Worm (Caenorhabditis elegans) whole organism, late embryonic: ENCODE measurements around the gene glrx-22.

Experiments used
- C08G9.2 ChIP-seq: sonication (generic microtip); optimal IDR thresholded peaks from 2 replicates; lab custom pipeline; 2016; ENCODE audit warnings: mild to moderate bottlenecking, missing genetic modification characterization, moderate library complexity, missing compliant biosample characterization
- C38D4.7 ChIP-seq: fragments of 200-800 bp; sonication (Bioruptor generic); optimal IDR thresholded peaks from 2 replicates; lab custom pipeline; 2018; ENCODE audit warnings: mild to moderate bottlenecking, missing genetic modification characterization, moderate library complexity, missing compliant biosample characterization
- F13H6.1 ChIP-seq: sonication (generic microtip); optimal IDR thresholded peaks from 2 replicates; lab custom pipeline; 2016; ENCODE audit warnings: missing genetic modification characterization, missing compliant biosample characterization
- K02D7.2 ChIP-seq: sonication (generic microtip); optimal IDR thresholded peaks from 2 replicates; lab custom pipeline; 2017; ENCODE audit warnings: mild to moderate bottlenecking, missing genetic modification characterization, missing compliant biosample characterization
- T23F11.4 ChIP-seq: fragments of 200-800 bp; sonication (Bioruptor generic); optimal IDR thresholded peaks from 2 replicates; lab custom pipeline; 2018; ENCODE audit warnings: mild to moderate bottlenecking, missing genetic modification characterization, missing compliant biosample characterization
- ahr-1 ChIP-seq: sonication (generic microtip); optimal IDR thresholded peaks from 2 replicates; lab custom pipeline; 2016; ENCODE audit warnings: missing genetic modification characterization, missing compliant biosample characterization
- ama-1 ChIP-seq: fragments of 150-350 bp; optimal IDR thresholded peaks from 2 replicates; lab custom pipeline; 2014
- ceh-14 ChIP-seq: sonication (generic microtip); optimal IDR thresholded peaks from 2 replicates; lab custom pipeline; 2016; ENCODE audit warnings: missing genotype, missing genetic modification characterization, missing compliant biosample characterization
- ceh-18 ChIP-seq: sonication (generic microtip); optimal IDR thresholded peaks from 2 replicates; lab custom pipeline; 2016; ENCODE audit warnings: missing genetic modification characterization, missing compliant biosample characterization
- ceh-19 ChIP-seq: fragments of 200-800 bp; sonication (Bioruptor generic); optimal IDR thresholded peaks from 2 replicates; lab custom pipeline; 2018; ENCODE audit warnings: mild to moderate bottlenecking, missing genetic modification characterization, missing compliant biosample characterization
- ceh-22 ChIP-seq: sonication (generic microtip); optimal IDR thresholded peaks from 2 replicates; lab custom pipeline; 2017; ENCODE audit warnings: missing biosample characterization, missing genetic modification characterization
- ceh-34 ChIP-seq: sonication (generic microtip); optimal IDR thresholded peaks from 2 replicates; lab custom pipeline; 2016; ENCODE audit warnings: mild to moderate bottlenecking, missing genetic modification characterization, missing compliant biosample characterization
- ceh-45 ChIP-seq: fragments of 200-800 bp; sonication (Bioruptor generic); IDR thresholded peaks from 2 replicates; pipeline ENCODE4 v1.3.6; 2022; ENCODE audit warnings: missing genetic modification reagents, missing genetic modification characterization, missing compliant biosample characterization
- ceh-48 ChIP-seq: sonication (generic microtip); optimal IDR thresholded peaks from 2 replicates; lab custom pipeline; 2016; ENCODE audit warnings: missing genetic modification characterization, inconsistent platforms, missing compliant biosample characterization
- ceh-6 ChIP-seq: fragments of 200-800 bp; sonication (Bioruptor generic); optimal IDR thresholded peaks from 2 replicates; lab custom pipeline; 2018; ENCODE audit warnings: mild to moderate bottlenecking, missing genetic modification characterization, missing compliant biosample characterization
- dve-1 ChIP-seq: sonication (generic microtip); optimal IDR thresholded peaks from 2 replicates; lab custom pipeline; 2017; ENCODE audit warnings: antibody characterized with exemption, mild to moderate bottlenecking, missing genetic modification characterization, missing compliant biosample characterization
- ets-4 ChIP-seq: sonication (generic microtip); optimal IDR thresholded peaks from 2 replicates; lab custom pipeline; 2016; ENCODE audit warnings: missing genetic modification characterization, missing compliant biosample characterization
- fax-1 ChIP-seq: sonication (generic microtip); optimal IDR thresholded peaks from 2 replicates; lab custom pipeline; 2016; ENCODE audit warnings: missing genotype, missing genetic modification characterization, missing compliant biosample characterization
- fkh-10 ChIP-seq: fragments of 150-350 bp; optimal IDR thresholded peaks from 2 replicates; lab custom pipeline; 2014; ENCODE audit warnings: missing biosample characterization, missing genetic modification reagents, missing genetic modification characterization
- gmeb-2 ChIP-seq: sonication (generic microtip); optimal IDR thresholded peaks from 2 replicates; lab custom pipeline; 2016; ENCODE audit warnings: missing genetic modification characterization, inconsistent platforms, missing compliant biosample characterization
- hlh-13 ChIP-seq: fragments of 200-800 bp; sonication (Bioruptor generic); optimal IDR thresholded peaks from 2 replicates; lab custom pipeline; 2018; ENCODE audit warnings: mild to moderate bottlenecking, missing genetic modification characterization, missing compliant biosample characterization
- hlh-15 ChIP-seq: sonication (generic microtip); optimal IDR thresholded peaks from 2 replicates; lab custom pipeline; 2016; ENCODE audit warnings: missing genetic modification characterization, missing compliant biosample characterization
- nfya-1 ChIP-seq: sonication (generic microtip); optimal IDR thresholded peaks from 2 replicates; lab custom pipeline; 2017; ENCODE audit warnings: missing genetic modification characterization, mild to moderate bottlenecking, missing compliant biosample characterization, antibody characterized with exemption, moderate library complexity
- nhr-11 ChIP-seq: fragments of 150-350 bp; optimal IDR thresholded peaks from 2 replicates; lab custom pipeline; 2014; ENCODE audit warnings: missing biosample characterization, missing genetic modification characterization
- nhr-232 ChIP-seq: sonication (generic microtip); optimal IDR thresholded peaks from 2 replicates; lab custom pipeline; 2016; ENCODE audit warnings: missing genetic modification characterization, missing compliant biosample characterization
- npax-4 ChIP-seq: sonication (generic microtip); optimal IDR thresholded peaks from 2 replicates; lab custom pipeline; 2016; ENCODE audit warnings: missing genetic modification characterization, missing compliant biosample characterization
- odd-2 ChIP-seq: sonication (generic microtip); optimal IDR thresholded peaks from 2 replicates; lab custom pipeline; 2017; ENCODE audit warnings: antibody characterized with exemption, mild to moderate bottlenecking, missing genetic modification characterization, missing compliant biosample characterization
- pax-1 ChIP-seq: fragments of 150-350 bp; optimal IDR thresholded peaks from 2 replicates; lab custom pipeline; 2014; ENCODE audit warnings: missing biosample characterization, missing genetic modification characterization
- pha-2 ChIP-seq: sonication (generic microtip); optimal IDR thresholded peaks from 2 replicates; lab custom pipeline; 2017; ENCODE audit warnings: mild to moderate bottlenecking, missing genetic modification characterization, missing compliant biosample characterization
- ref-2 ChIP-seq: sonication (generic microtip); optimal IDR thresholded peaks from 2 replicates; lab custom pipeline; 2016; ENCODE audit warnings: missing genetic modification characterization, missing compliant biosample characterization
- rnt-1 ChIP-seq: sonication (generic microtip); optimal IDR thresholded peaks from 2 replicates; lab custom pipeline; 2016; ENCODE audit warnings: missing genetic modification characterization, missing compliant biosample characterization
- syd-9 ChIP-seq: sonication (generic microtip); optimal IDR thresholded peaks from 2 replicates; lab custom pipeline; 2016; ENCODE audit warnings: mild to moderate bottlenecking, missing genetic modification characterization, moderate library complexity, missing compliant biosample characterization
- tbx-2 ChIP-seq: sonication (generic microtip); optimal IDR thresholded peaks from 2 replicates; lab custom pipeline; 2016; ENCODE audit warnings: missing genetic modification characterization, missing compliant biosample characterization
- tbx-7 ChIP-seq: sonication (generic microtip); optimal IDR thresholded peaks from 2 replicates; lab custom pipeline; 2016; ENCODE audit warnings: missing genotype, missing genetic modification characterization, missing compliant biosample characterization
- ttx-3 ChIP-seq: sonication (generic microtip); optimal IDR thresholded peaks from 2 replicates; lab custom pipeline; 2016; ENCODE audit warnings: missing genetic modification reagents, missing genetic modification characterization, missing compliant biosample characterization
- unc-3 ChIP-seq, 2 experiments: fragments of 200-800 bp in 1 of 2; sonication (Bioruptor generic) in 1 of 2; sonication (generic microtip) in 1 of 2; conservative IDR thresholded peaks in 1 of 2; optimal IDR thresholded peaks in 1 of 2; 2 replicates each; pipeline versions ENCODE4 v1.3.6 to Lab custom; 2016 to 2022; ENCODE audit warnings: missing compliant biosample characterization in 2 of 2, missing genetic modification characterization in 2 of 2, missing genetic modification reagents in 1 of 2
- ztf-16 ChIP-seq: sonication (generic microtip); optimal IDR thresholded peaks from 2 replicates; lab custom pipeline; 2017; ENCODE audit warnings: missing genetic modification characterization, missing compliant biosample characterization

The glrx-22 gene

DNA sequence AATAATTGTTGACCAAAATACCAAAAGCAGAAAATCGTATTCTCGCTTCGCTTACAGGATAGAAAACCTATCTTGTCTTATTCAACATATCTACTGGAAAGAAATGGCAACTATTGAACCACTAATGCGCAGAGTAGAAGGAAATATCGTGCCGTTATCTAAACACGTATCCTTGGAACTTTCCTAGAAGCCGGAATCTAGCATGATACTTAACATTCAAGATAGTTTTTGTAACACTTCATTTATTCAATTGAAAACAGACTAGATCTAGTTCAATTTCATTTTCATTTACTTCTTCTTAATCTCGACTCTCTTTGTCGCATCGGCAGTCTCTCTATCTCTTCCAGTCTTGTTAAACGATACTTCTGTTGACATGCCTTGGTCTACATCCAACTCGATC lies 46.1 kb downstream of the glrx-22 start:
- TF ChIP-seq ceh-14 (tag; lab: Kevin White, UChicago) (no peak), F13H6.1 (no peak), ama-1 (lab: Kevin White, UChicago) (no peak), ceh-48 (no peak), C38D4.7 (GFP tag; lab: Kevin White, UChicago) (no peak), ttx-3 (tag; lab: Kevin White, UChicago) (no peak), nhr-11 (tag; lab: Kevin White, UChicago) (no peak)

DNA sequence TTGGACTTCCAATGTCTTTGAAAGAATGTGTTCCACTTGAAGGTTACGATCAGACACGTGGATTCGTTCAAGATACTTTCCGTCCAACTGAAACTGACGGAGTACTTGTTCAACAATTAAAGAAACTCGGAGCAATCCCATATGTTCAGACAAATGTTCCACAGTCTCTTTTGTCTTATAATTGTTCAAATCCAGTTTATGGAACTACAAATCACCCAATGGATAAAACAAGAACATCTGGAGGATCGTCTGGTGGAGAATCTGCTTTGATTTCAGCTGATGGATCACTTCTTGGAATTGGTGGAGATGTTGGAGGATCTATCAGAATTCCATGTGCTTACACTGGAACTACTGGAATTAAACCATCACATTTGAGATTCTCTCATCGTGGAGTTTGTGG lies 47.9 kb downstream of the glrx-22 start:
- no peak for TF ChIP-seq unc-3 (GFP tag; conservative IDR thresholded peaks at IDR 0.05; lab: Robert Waterston, UW)
- TF ChIP-seq unc-3 (tag; optimal IDR thresholded peaks at IDR 0.05; lab: Kevin White, UChicago) = no peak
- no peak for TF ChIP-seq K02D7.2
- no peak for TF ChIP-seq ceh-19 (GFP tag; lab: Kevin White, UChicago)
- TF ChIP-seq gmeb-2 = no peak
- no peak for TF ChIP-seq fax-1 (tag; lab: Kevin White, UChicago)
- no peak for TF ChIP-seq C08G9.2
- TF ChIP-seq ref-2 (tag; lab: Kevin White, UChicago) = no peak
- no peak for TF ChIP-seq odd-2 (tag; lab: Kevin White, UChicago)
- no peak for TF ChIP-seq tbx-7
- TF ChIP-seq pha-2 (tag; lab: Kevin White, UChicago) = no peak
- TF ChIP-seq ztf-16 (tag; lab: Kevin White, UChicago) = no peak
- no peak for TF ChIP-seq fkh-10 (GFP tag; lab: Kevin White, UChicago)
- TF ChIP-seq nfya-1 (tag; lab: Kevin White, UChicago) = no peak
- no peak for TF ChIP-seq ceh-45 (GFP tag; lab: Robert Waterston, UW)
- TF ChIP-seq nhr-232 (tag; lab: Kevin White, UChicago) = no peak
- TF ChIP-seq F13H6.1 = no peak
- TF ChIP-seq ahr-1 (tag; lab: Kevin White, UChicago) = no peak
- TF ChIP-seq ceh-14 (tag; lab: Kevin White, UChicago) = no peak
- no peak for TF ChIP-seq ceh-34
- TF ChIP-seq, all 69 proteins: peak for 0

DNA sequence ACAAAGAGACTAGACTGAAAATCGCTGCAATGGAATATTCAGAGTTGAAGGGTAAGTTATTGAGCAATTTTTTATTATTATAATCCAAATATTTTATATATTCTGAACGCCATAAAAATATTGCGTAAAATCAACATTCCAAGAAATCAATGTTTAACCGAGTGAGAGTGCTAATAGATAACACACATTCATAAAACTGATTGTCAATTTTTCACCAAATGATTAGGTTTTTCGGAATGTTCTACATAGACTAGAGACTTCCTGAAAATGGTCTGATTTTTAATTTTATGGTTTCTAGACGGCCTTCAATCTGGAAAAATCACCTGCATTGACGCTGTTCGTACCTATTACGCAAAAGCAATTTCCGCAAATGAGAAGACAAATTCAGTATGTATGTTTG lies 48.3 kb downstream of the glrx-22 start:
- TF ChIP-seq syd-9 (tag; lab: Kevin White, UChicago) (no peak), pax-1 (tag; lab: Kevin White, UChicago) (no peak), ets-4 (tag; lab: Kevin White, UChicago) (no peak), ceh-22 (tag; lab: Kevin White, UChicago) (no peak), ceh-34 (no peak), npax-4 (tag; lab: Kevin White, UChicago) (no peak), rnt-1 (tag; lab: Kevin White, UChicago) (no peak), T23F11.4 (GFP tag; lab: Kevin White, UChicago) (no peak), tbx-2 (tag; lab: Kevin White, UChicago) (no peak), pha-2 (tag; lab: Kevin White, UChicago) (no peak), ceh-18 (tag; lab: Kevin White, UChicago) (no peak), hlh-13 (GFP tag; lab: Kevin White, UChicago) (no peak), ceh-6 (GFP tag; lab: Kevin White, UChicago) (no peak), ceh-19 (GFP tag; lab: Kevin White, UChicago) (no peak), dve-1 (tag; lab: Kevin White, UChicago) (no peak), hlh-15 (tag; lab: Kevin White, UChicago) (no peak), unc-3 (GFP tag; conservative IDR thresholded peaks at IDR 0.05; lab: Robert Waterston, UW) (no peak), unc-3 (tag; optimal IDR thresholded peaks at IDR 0.05; lab: Kevin White, UChicago) (no peak), nhr-232 (tag; lab: Kevin White, UChicago) (no peak)

DNA sequence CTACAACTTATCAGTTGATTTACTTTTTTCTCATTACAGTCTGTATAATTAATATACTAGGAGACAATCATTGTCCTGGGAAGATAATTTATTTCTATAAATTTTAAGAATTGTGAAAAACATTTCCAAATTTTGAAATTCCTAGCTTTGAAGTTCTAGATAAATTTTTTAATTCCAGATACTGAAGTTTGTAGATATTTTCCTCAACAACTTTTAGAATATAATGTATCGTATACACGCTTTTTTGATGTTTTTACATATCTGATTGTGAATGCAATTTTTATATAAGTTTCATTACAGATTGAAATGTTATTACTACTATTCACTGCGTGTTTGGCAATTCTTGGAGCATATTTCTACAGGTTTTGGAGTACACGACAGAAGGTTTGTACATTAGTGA lies 48.9 kb downstream of the glrx-22 start, which contains the start of gene faah-2:
TSS of gene faah-2 (plus strand) at position 301 of the 400 bp plus-strand sequence.
- TF ChIP-seq ceh-14 (tag; lab: Kevin White, UChicago) = no peak
